Worm (Caenorhabditis elegans): ENCODE results near the gene sup-18.

DNA sequence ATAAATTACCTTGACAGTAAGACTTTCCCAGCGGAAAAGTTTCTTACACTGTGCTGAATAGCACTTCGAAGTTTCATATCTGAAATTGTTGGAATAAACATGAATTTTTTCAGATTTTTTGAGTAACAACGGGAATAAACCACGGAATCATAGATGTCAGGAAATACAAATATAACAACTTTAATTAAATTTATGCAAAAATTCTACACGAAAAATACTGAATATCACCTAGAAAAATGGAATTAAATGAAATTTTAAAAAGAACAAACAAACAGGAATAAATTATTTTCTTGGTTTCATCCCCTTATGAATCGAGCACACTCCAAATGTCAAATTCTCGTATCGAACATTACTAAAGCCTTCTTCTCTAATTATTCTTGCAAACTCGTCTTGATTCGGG is 21.6 kb downstream of the sup-18 start, which contains the start of gene tag-307:
- TF ChIP-seq zfh-2 (GFP tag; conservative IDR thresholded peaks at IDR 0.05) (no peak), tbx-9 (tag; optimal IDR thresholded peaks at IDR 0.05; ENCODE audit: borderline replicate concordance) (no peak), unc-62 (GFP tag; optimal IDR thresholded peaks at IDR 0.05) (no peak), B0035.1 (tag; optimal IDR thresholded peaks at IDR 0.05) (no peak), F57A8.1 (GFP tag; optimal IDR thresholded peaks at IDR 0.05) (no peak), rcor-1 (GFP tag; IDR thresholded peaks at IDR 0.05) (no peak), fkh-3 (tag; optimal IDR thresholded peaks at IDR 0.05) (no peak), B0261.1 (tag; optimal IDR thresholded peaks at IDR 0.05) (no peak)

Data from whole organism, young adult.